Worm (Caenorhabditis elegans): ENCODE results near the gene bris-1.

Gene bris-1

DNA sequence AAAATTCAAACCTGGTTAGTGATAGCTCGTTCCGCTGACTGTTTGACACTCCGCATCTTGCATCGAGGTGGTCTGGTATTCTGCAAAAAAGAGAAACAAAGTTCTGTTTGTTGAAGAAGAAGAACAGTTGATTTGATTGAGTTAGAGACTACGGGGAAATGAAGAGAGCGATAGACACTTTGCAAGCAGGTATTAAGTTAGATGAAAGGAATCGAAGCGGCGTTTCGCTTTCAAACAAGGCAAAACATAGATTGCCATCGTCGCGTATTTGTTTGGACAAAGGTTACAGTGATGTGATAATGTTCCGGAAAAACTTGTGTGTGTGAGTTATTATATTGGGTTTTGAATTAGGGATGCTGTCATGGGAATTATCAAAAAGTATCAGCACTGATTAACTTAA lies 1.9 kb downstream of the bris-1 start:
- TF ChIP-seq flh-1 (GFP tag; optimal IDR thresholded peaks at IDR 0.05) = no peak
- no peak for TF ChIP-seq pha-4 (tag; optimal IDR thresholded peaks at IDR 0.05)
- no peak for TF ChIP-seq lin-13 (tag; optimal IDR thresholded peaks at IDR 0.05)
- TF ChIP-seq lsy-2 (tag; optimal IDR thresholded peaks at IDR 0.05) = no peak
- no peak for TF ChIP-seq nhr-237 (tag; optimal IDR thresholded peaks at IDR 0.05)
- no peak for TF ChIP-seq elt-3 (tag; optimal IDR thresholded peaks at IDR 0.05)
- TF ChIP-seq M03D4.4 (tag; optimal IDR thresholded peaks at IDR 0.05) = no peak
- TF ChIP-seq nhr-12 (tag; optimal IDR thresholded peaks at IDR 0.05) = no peak
- no peak for TF ChIP-seq nhr-2 (tag; optimal IDR thresholded peaks at IDR 0.05)
- TF ChIP-seq ceh-43 (GFP tag; optimal IDR thresholded peaks at IDR 0.05) = no peak
- TF ChIP-seq ham-2 (GFP tag; optimal IDR thresholded peaks at IDR 0.05) = no peak
- TF ChIP-seq hlh-1 (tag; optimal IDR thresholded peaks at IDR 0.05) = no peak
- TF ChIP-seq ces-1 (GFP tag; optimal IDR thresholded peaks at IDR 0.05) = no peak
- TF ChIP-seq drap-1 (GFP tag; optimal IDR thresholded peaks at IDR 0.05) = no peak
- no peak for TF ChIP-seq nhr-76 (tag; optimal IDR thresholded peaks at IDR 0.05)

DNA sequence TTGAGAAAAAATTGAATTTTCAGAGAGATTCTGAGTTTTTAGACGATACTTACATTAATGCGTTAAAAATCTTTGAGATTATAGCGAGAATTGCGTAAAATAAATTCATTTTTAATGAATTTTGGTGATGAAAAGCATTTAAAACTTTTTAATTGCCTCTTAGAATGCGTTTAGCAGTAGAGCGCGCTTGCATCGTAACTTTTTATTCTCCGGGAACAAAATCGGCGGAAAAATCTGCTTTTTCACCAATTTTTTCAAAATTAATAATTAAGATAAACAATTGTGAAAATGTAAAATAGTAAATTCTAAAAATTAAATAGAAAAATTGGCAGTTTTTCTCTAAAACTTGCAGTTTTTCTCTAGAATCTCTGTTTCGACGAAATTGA lies 3.9 kb downstream of the bris-1 start:
- TF ChIP-seq sem-2 (GFP tag; optimal IDR thresholded peaks at IDR 0.05) = no peak
- no peak for TF ChIP-seq lin-32 (GFP tag; optimal IDR thresholded peaks at IDR 0.05)
- TF ChIP-seq nhr-2 (tag; optimal IDR thresholded peaks at IDR 0.05) = no peak
- no peak for TF ChIP-seq tbx-8 (GFP tag; optimal IDR thresholded peaks at IDR 0.05)
- no peak for TF ChIP-seq unc-39 (tag; optimal IDR thresholded peaks at IDR 0.05)
- no peak for TF ChIP-seq elt-1 (tag; optimal IDR thresholded peaks at IDR 0.05; ENCODE audit: borderline replicate concordance, insufficient read depth)
- TF ChIP-seq elt-3 (tag; optimal IDR thresholded peaks at IDR 0.05) = no peak
- TF ChIP-seq nhr-12 (tag; optimal IDR thresholded peaks at IDR 0.05) = no peak
- TF ChIP-seq nhr-28 (tag; optimal IDR thresholded peaks at IDR 0.05) = no peak
- TF ChIP-seq zip-8 (tag; optimal IDR thresholded peaks at IDR 0.05) = no peak
- TF ChIP-seq ham-2 (GFP tag; optimal IDR thresholded peaks at IDR 0.05) = no peak
- no peak for TF ChIP-seq ceh-83 (GFP tag; optimal IDR thresholded peaks at IDR 0.05)
- no peak for TF ChIP-seq flh-1 (GFP tag; optimal IDR thresholded peaks at IDR 0.05)
- TF ChIP-seq lsy-2 (tag; optimal IDR thresholded peaks at IDR 0.05) = no peak
- TF ChIP-seq ces-1 (GFP tag; optimal IDR thresholded peaks at IDR 0.05) = no peak

DNA sequence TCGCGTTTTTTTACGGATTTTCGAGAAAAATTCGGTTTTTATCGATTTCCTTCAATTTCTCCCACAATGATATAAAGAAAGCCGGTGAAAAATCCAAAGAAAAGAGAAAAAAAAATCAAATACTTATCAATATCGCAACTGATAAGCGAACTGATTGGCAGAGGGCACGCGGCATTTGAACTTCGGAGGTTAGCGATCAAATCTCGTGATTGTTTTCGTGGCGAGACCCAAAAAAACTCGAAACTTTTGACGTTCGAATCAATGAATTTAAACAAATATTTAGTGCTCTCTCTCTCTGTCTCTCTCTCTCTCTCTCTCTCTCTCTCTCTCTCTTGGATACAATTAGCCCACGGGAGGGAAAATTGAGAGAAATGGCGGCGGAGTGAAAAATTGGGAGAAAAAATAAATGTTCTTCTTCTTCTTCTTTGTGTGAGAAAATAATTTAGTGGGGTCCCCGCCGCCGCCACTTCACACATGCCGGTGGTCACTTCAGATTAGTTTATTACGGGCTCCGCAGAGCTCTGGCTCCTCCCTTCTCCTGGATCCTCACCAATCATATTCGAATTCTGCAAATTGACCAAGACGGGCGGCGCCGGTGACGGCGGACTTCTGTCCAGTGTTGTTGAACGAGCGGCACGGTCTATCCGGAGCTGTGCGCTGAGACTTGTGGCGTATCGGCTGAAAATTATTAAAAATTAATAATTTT lies 4.4 kb downstream of the bris-1 start:
- TF ChIP-seq lin-13 (tag; optimal IDR thresholded peaks at IDR 0.05) (no peak), M03D4.4 (tag; optimal IDR thresholded peaks at IDR 0.05) (no peak), nhr-12 (tag; optimal IDR thresholded peaks at IDR 0.05) (no peak), unc-39 (tag; optimal IDR thresholded peaks at IDR 0.05) (no peak), blmp-1 (tag; optimal IDR thresholded peaks at IDR 0.05) (no peak), zip-8 (tag; optimal IDR thresholded peaks at IDR 0.05) (no peak)

DNA sequence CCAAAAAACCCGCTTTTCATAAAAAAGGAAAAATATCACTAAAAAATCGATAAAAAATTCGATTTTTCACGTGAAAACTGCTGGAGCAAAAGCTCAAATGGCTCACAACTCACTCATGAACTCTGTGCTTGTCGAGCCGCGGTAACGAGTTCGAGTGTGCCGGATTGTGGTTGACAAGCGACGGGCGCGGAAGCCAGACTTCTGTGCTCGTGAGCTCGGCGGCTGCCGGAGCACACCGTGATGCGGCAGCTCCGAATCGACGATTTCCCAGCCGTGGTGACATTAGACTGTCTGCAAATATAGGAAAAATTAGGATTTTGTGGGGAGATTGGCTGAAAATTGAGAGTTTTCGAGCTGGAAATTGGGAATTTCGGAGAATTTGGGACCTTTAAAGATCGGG lies 6.3 kb downstream of the bris-1 start:
- TF ChIP-seq ham-2 (GFP tag; optimal IDR thresholded peaks at IDR 0.05) (no peak), mab-5 (tag; optimal IDR thresholded peaks at IDR 0.05) (no peak), flh-1 (GFP tag; optimal IDR thresholded peaks at IDR 0.05) (no peak), nhr-12 (tag; optimal IDR thresholded peaks at IDR 0.05) (no peak), ztf-11 (tag; optimal IDR thresholded peaks at IDR 0.05) (no peak), nhr-237 (tag; optimal IDR thresholded peaks at IDR 0.05) (no peak), sptf-1 (tag; optimal IDR thresholded peaks at IDR 0.05) (no peak), cnd-1 (tag; optimal IDR thresholded peaks at IDR 0.05) (no peak), nhr-76 (tag; optimal IDR thresholded peaks at IDR 0.05) (no peak), unc-39 (tag; optimal IDR thresholded peaks at IDR 0.05) (no peak), drap-1 (GFP tag; optimal IDR thresholded peaks at IDR 0.05) (no peak), unc-62 (GFP tag; optimal IDR thresholded peaks at IDR 0.05) (no peak), elt-1 (tag; optimal IDR thresholded peaks at IDR 0.05; ENCODE audit: borderline replicate concordance, insufficient read depth) (no peak), M03D4.4 (tag; optimal IDR thresholded peaks at IDR 0.05) (no peak), lin-13 (tag; optimal IDR thresholded peaks at IDR 0.05) (no peak)

DNA sequence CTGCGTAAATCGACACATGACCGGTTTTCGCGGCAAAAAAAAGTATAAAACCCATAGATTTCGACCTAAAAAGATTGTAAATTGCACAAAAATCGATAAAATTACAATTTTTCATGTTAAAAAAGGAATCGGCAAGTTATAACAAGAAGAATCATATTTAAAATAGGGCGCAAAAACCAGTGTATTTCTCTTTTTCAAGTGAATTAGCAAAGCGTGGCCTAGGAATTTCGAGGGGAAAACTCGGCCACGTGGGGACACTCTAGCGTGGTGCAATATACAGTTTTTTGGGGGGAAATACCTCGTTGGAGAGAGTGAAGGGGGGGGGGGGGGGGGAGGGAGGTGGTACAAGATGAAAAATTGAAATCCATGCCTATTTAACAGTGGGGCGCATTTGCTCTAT lies 11.6 kb downstream of the bris-1 start:
- TF ChIP-seq sptf-1 (tag; optimal IDR thresholded peaks at IDR 0.05) = peak; percentile 32
- TF ChIP-seq ceh-39 (tag; optimal IDR thresholded peaks at IDR 0.05) = no peak
- TF ChIP-seq flh-1 (GFP tag; optimal IDR thresholded peaks at IDR 0.05) = no peak
- no peak for TF ChIP-seq elt-3 (tag; optimal IDR thresholded peaks at IDR 0.05)
- peak; percentile 30 for TF ChIP-seq sem-2 (GFP tag; optimal IDR thresholded peaks at IDR 0.05)
- peak; percentile 23 for TF ChIP-seq drap-1 (GFP tag; optimal IDR thresholded peaks at IDR 0.05)
- no peak for TF ChIP-seq nhr-2 (tag; optimal IDR thresholded peaks at IDR 0.05)
- peak; percentile 13 for TF ChIP-seq ham-2 (GFP tag; optimal IDR thresholded peaks at IDR 0.05)
- peak; percentile 38 for TF ChIP-seq M03D4.4 (tag; optimal IDR thresholded peaks at IDR 0.05)
- no peak for TF ChIP-seq nhr-12 (tag; optimal IDR thresholded peaks at IDR 0.05)
- no peak for TF ChIP-seq blmp-1 (tag; optimal IDR thresholded peaks at IDR 0.05)
- peak; percentile 10 for TF ChIP-seq mls-2 (tag; optimal IDR thresholded peaks at IDR 0.05)
- no peak for TF ChIP-seq unc-39 (tag; optimal IDR thresholded peaks at IDR 0.05)
- peak; percentile 5 for TF ChIP-seq tbx-8 (GFP tag; optimal IDR thresholded peaks at IDR 0.05)

Measured in whole organism, mixed stage, embryonic.